Worm (Caenorhabditis elegans) whole organism, L4 larva: ENCODE data around the gene R10E4.7.

Experiments used
- Y105C5A.15 ChIP-seq: fragments of 200-800 bp; sonication (Bioruptor generic); IDR thresholded peaks from 2 replicates; pipeline ENCODE4 v1.3.6; 2022; ENCODE audit warnings: missing genetic modification characterization, missing compliant biosample characterization
- Y75B8A.6 ChIP-seq: fragments of 200-800 bp; sonication (Bioruptor generic); IDR thresholded peaks from 2 replicates; pipeline ENCODE4 v1.3.6; 2022; ENCODE audit warnings: missing genetic modification reagents, missing genetic modification characterization, missing compliant biosample characterization
- aha-1 ChIP-seq: fragments of 150-350 bp; peaks from one replicate; lab custom pipeline; 2014; ENCODE audit warnings: missing biosample characterization, missing genetic modification characterization
- aly-2 ChIP-seq: sonication (generic microtip); optimal IDR thresholded peaks from 2 replicates; lab custom pipeline; 2018; ENCODE audit warnings: missing biosample characterization, missing genetic modification characterization
- ceh-28 ChIP-seq: fragments of 150-350 bp; optimal IDR thresholded peaks from 2 replicates; lab custom pipeline; 2014; ENCODE audit warnings: missing biosample characterization, missing genetic modification reagents, missing genetic modification characterization
- ces-1 ChIP-seq: fragments of 150-350 bp; sonication (generic microtip); optimal IDR thresholded peaks from 4 replicates; lab custom pipeline; 2014; ENCODE audit warnings: missing biosample characterization, missing genetic modification reagents, missing genetic modification characterization
- dpl-1 ChIP-seq: fragments of 150-350 bp; optimal IDR thresholded peaks from 2 replicates; lab custom pipeline; 2014; ENCODE audit warnings: missing biosample characterization, missing genetic modification reagents, missing genetic modification characterization
- duxl-1 ChIP-seq: sonication (generic microtip); optimal IDR thresholded peaks from 2 replicates; lab custom pipeline; 2016; ENCODE audit warnings: mild to moderate bottlenecking, missing genetic modification characterization, moderate library complexity, missing compliant biosample characterization; ENCODE audit not compliant: poor library complexity
- egl-43 ChIP-seq: fragments of 200-800 bp; sonication (Bioruptor generic); IDR thresholded peaks from 2 replicates; pipeline ENCODE4 v1.3.6; 2022; ENCODE audit warnings: missing genetic modification reagents, missing genetic modification characterization, missing compliant biosample characterization
- hif-1 ChIP-seq, 2 experiments: sonication (generic microtip); optimal IDR thresholded peaks; 2 replicates each; lab custom pipeline; 2016 to 2017; ENCODE audit warnings: missing compliant biosample characterization in 2 of 2, missing genetic modification characterization in 2 of 2, missing genetic modification reagents in 2 of 2, missing genotype in 2 of 2, mild to moderate bottlenecking in 1 of 2
- hlh-11 ChIP-seq: fragments of 200-800 bp; sonication (Bioruptor generic); optimal IDR thresholded peaks from 2 replicates; lab custom pipeline; 2018; ENCODE audit warnings: mild to moderate bottlenecking, missing genetic modification characterization, missing compliant biosample characterization
- hlh-30 ChIP-seq: sonication (generic microtip); optimal IDR thresholded peaks from 2 replicates; lab custom pipeline; 2017; ENCODE audit warnings: antibody characterized with exemption, mild to moderate bottlenecking, missing genetic modification characterization, missing compliant biosample characterization; ENCODE audit not compliant: insufficient read depth
- hmg-1.1 ChIP-seq: fragments of 200-800 bp; sonication (Bioruptor generic); IDR thresholded peaks from 2 replicates; pipeline ENCODE4 v1.3.6; 2022; ENCODE audit warnings: missing genetic modification reagents, missing genetic modification characterization, missing compliant biosample characterization
- lim-7 ChIP-seq: fragments of 200-800 bp; sonication (Bioruptor generic); IDR thresholded peaks from 2 replicates; pipeline ENCODE4 v1.3.6; 2022; ENCODE audit warnings: missing genetic modification characterization, missing compliant biosample characterization
- lin-1 ChIP-seq: fragments of 200-800 bp; sonication (Bioruptor generic); IDR thresholded peaks from 2 replicates; pipeline ENCODE4 v1.3.6; 2022; ENCODE audit warnings: missing genetic modification reagents, missing genetic modification characterization, missing compliant biosample characterization
- lin-29 ChIP-seq: fragments of 200-800 bp; sonication (Bioruptor generic); IDR thresholded peaks from 2 replicates; pipeline ENCODE4 v1.3.6; 2022; ENCODE audit warnings: missing genetic modification reagents, missing genetic modification characterization, missing compliant biosample characterization
- mdl-1 ChIP-seq, 2 experiments: fragments of 150-350 bp in 1 of 2; sonication (generic microtip) in 1 of 2; optimal IDR thresholded peaks; 2 replicates each; lab custom pipeline; 2014 to 2017; ENCODE audit warnings: missing biosample characterization in 2 of 2, missing genetic modification characterization in 2 of 2
- mep-1 ChIP-seq: fragments of 150-350 bp; sonication (generic microtip); optimal IDR thresholded peaks from 3 replicates; lab custom pipeline; 2014; ENCODE audit warnings: missing biosample characterization, missing genetic modification characterization
- mxl-2 ChIP-seq: fragments of 200-800 bp; sonication (Bioruptor generic); conservative IDR thresholded peaks from 2 replicates; pipeline ENCODE4 v1.3.6; 2022; ENCODE audit warnings: missing genetic modification reagents, missing genetic modification characterization, missing compliant biosample characterization
- mxl-3 ChIP-seq: fragments of 200-800 bp; sonication (Bioruptor generic); optimal IDR thresholded peaks from 2 replicates; lab custom pipeline; 2018; ENCODE audit warnings: mild to moderate bottlenecking, missing genetic modification characterization, missing compliant biosample characterization
- nhr-10 ChIP-seq: fragments of 150-350 bp; optimal IDR thresholded peaks from 2 replicates; lab custom pipeline; 2014; ENCODE audit warnings: missing biosample characterization, missing genetic modification characterization
- nhr-102 ChIP-seq: sonication (generic microtip); optimal IDR thresholded peaks from 2 replicates; lab custom pipeline; 2016; ENCODE audit warnings: mild to moderate bottlenecking, missing genetic modification characterization, moderate library complexity, missing compliant biosample characterization
- nhr-28 ChIP-seq: fragments of 150-350 bp; optimal IDR thresholded peaks from 2 replicates; lab custom pipeline; 2014; ENCODE audit warnings: missing biosample characterization, missing genetic modification characterization
- nhr-48 ChIP-seq: sonication (generic microtip); optimal IDR thresholded peaks from 2 replicates; lab custom pipeline; 2016; ENCODE audit warnings: mild to moderate bottlenecking, missing genetic modification characterization, missing compliant biosample characterization
- nhr-6 ChIP-seq: fragments of 150-350 bp; optimal IDR thresholded peaks from 2 replicates; lab custom pipeline; 2014; ENCODE audit warnings: missing biosample characterization, missing genetic modification characterization
- nhr-76 ChIP-seq: fragments of 150-350 bp; optimal IDR thresholded peaks from 2 replicates; lab custom pipeline; 2014; ENCODE audit warnings: missing biosample characterization, missing genetic modification characterization
- skn-1 ChIP-seq: fragments of 150-350 bp; optimal IDR thresholded peaks from 2 replicates; lab custom pipeline; 2014; ENCODE audit warnings: missing biosample characterization, missing genetic modification characterization
- snpc-1.2 ChIP-seq: fragments of 200-800 bp; sonication (Bioruptor generic); IDR thresholded peaks from 2 replicates; pipeline ENCODE4 v1.3.6; 2022; ENCODE audit warnings: missing genetic modification reagents, missing genetic modification characterization, missing compliant biosample characterization
- spr-1 ChIP-seq: sonication (generic microtip); optimal IDR thresholded peaks from 2 replicates; lab custom pipeline; 2016; ENCODE audit warnings: mild to moderate bottlenecking, missing genetic modification characterization, missing compliant biosample characterization
- unc-62 ChIP-seq, 3 experiments: fragments of 150-350 bp in 1 of 3; sonication (generic microtip); optimal IDR thresholded peaks in 2 of 3; peaks in 1 of 3; 1 replicate in 1 of 3; 2 replicates in 2 of 3; lab custom pipeline; 2014 to 2017; ENCODE audit warnings: missing biosample characterization in 3 of 3, missing genetic modification characterization in 3 of 3, missing genetic modification reagents in 3 of 3, missing genotype in 1 of 3
- vab-7 ChIP-seq: fragments of 200-800 bp; sonication (Bioruptor generic); IDR thresholded peaks from 2 replicates; pipeline ENCODE4 v1.3.6; 2022; ENCODE audit warnings: missing genetic modification reagents, missing genetic modification characterization, missing compliant biosample characterization
- zfp-2 ChIP-seq: sonication (generic microtip); optimal IDR thresholded peaks from 2 replicates; lab custom pipeline; 2016; ENCODE audit warnings: mild to moderate bottlenecking, missing genetic modification characterization, missing compliant biosample characterization
- ztf-11 ChIP-seq: fragments of 150-350 bp; optimal IDR thresholded peaks from 2 replicates; lab custom pipeline; 2014; ENCODE audit warnings: missing biosample characterization, missing genetic modification characterization
- ztf-7 ChIP-seq: fragments of 150-350 bp; optimal IDR thresholded peaks from 2 replicates; lab custom pipeline; 2014; ENCODE audit warnings: missing biosample characterization, missing genetic modification characterization

The R10E4.7 gene

ce11 chrIII:4323859-4324258 is 29.2 kb downstream of the R10E4.7 start, which contains the start of gene H38K22.9:
H38K22.9 (plus strand) TSS chrIII:4324159.
- TF ChIP-seq hmg-1.1 (GFP tag; lab: Robert Waterston, UW): no peak
- TF ChIP-seq skn-1 (tag; lab: Kevin White, UChicago): no peak
- TF ChIP-seq hif-1 (tag; optimal IDR thresholded peaks at IDR 0.05; lab: Kevin White, UChicago): no peak
- TF ChIP-seq lin-1: no peak
- TF ChIP-seq Y75B8A.6 (GFP tag; lab: Robert Waterston, UW): no peak
- no peak for TF ChIP-seq mxl-2 (GFP tag; lab: Robert Waterston, UW)
- no peak for TF ChIP-seq nhr-10
- no peak for TF ChIP-seq zfp-2 (tag; lab: Kevin White, UChicago)
- TF ChIP-seq vab-7 (GFP tag; lab: Robert Waterston, UW): no peak
- TF ChIP-seq nhr-48: no peak
- no peak for TF ChIP-seq egl-43 (GFP tag; lab: Robert Waterston, UW)
- no peak for TF ChIP-seq ces-1 (GFP tag; lab: Kevin White, UChicago)
- no peak for TF ChIP-seq dpl-1 (GFP tag; lab: Kevin White, UChicago)
- no peak for TF ChIP-seq hlh-11 (tag; lab: Kevin White, UChicago)
- TF ChIP-seq lin-29 (GFP tag; lab: Robert Waterston, UW): no peak
- TF ChIP-seq nhr-6 (tag; lab: Kevin White, UChicago): no peak
- TF ChIP-seq ceh-28 (tag; lab: Kevin White, UChicago): no peak
- TF ChIP-seq hlh-30 (tag; lab: Kevin White, UChicago): no peak

- TF ChIP-seq unc-62 (GFP tag; optimal IDR thresholded peaks at IDR 0.05 in 1 of 2; lab: Kevin White, UChicago): peak in 1 of 2 experiments; percentile 17
- TF ChIP-seq unc-62 (tag; optimal IDR thresholded peaks at IDR 0.05; lab: Kevin White, UChicago): no peak
- no peak for TF ChIP-seq snpc-1.2 (GFP tag; lab: Robert Waterston, UW)
- TF ChIP-seq hlh-11 (tag; lab: Kevin White, UChicago): peak; percentile 10
- TF ChIP-seq nhr-28 (tag; lab: Kevin White, UChicago): peak; percentile 65
- peak; percentile 42 for TF ChIP-seq mxl-3 (GFP tag; lab: Kevin White, UChicago)
- no peak for TF ChIP-seq dpl-1 (GFP tag; lab: Kevin White, UChicago)
- no peak for TF ChIP-seq hlh-30 (tag; lab: Kevin White, UChicago)
- TF ChIP-seq ztf-7 (tag; lab: Kevin White, UChicago): no peak
- TF ChIP-seq spr-1 (tag; lab: Kevin White, UChicago): no peak
- no peak for TF ChIP-seq duxl-1 (tag; lab: Kevin White, UChicago)
- no peak for TF ChIP-seq nhr-102 (tag; lab: Kevin White, UChicago)
- no peak for TF ChIP-seq ceh-28 (tag; lab: Kevin White, UChicago)
- TF ChIP-seq Y105C5A.15 (GFP tag; lab: Robert Waterston, UW): no peak
- peak; percentile 8 for TF ChIP-seq aha-1 (tag; lab: Kevin White, UChicago)
- TF ChIP-seq mdl-1 (tag; optimal IDR thresholded peaks at IDR 0.05; lab: Kevin White, UChicago): peak in 1 of 2 experiments; percentile 15
Measured at ce11 chrIII:4328208-4328987, 33.8 kb downstream of the R10E4.7 start.

- TF ChIP-seq lim-7 (GFP tag; lab: Robert Waterston, UW): no peak
- no peak for TF ChIP-seq ztf-11 (tag; lab: Kevin White, UChicago)
- no peak for TF ChIP-seq nhr-76 (tag; lab: Kevin White, UChicago)
- TF ChIP-seq Y75B8A.6 (GFP tag; lab: Robert Waterston, UW): no peak
- TF ChIP-seq aly-2 (tag; lab: Kevin White, UChicago): no peak
- no peak for TF ChIP-seq mep-1 (tag; lab: Kevin White, UChicago)
Measured at ce11 chrIII:4330984-4331383, 36.4 kb downstream of the R10E4.7 start, which contains the start of gene gly-6. gly-6 (minus strand) TSS chrIII:4331228.
